Worm (Caenorhabditis elegans): ENCODE results near the gene paic-1.

DNA sequence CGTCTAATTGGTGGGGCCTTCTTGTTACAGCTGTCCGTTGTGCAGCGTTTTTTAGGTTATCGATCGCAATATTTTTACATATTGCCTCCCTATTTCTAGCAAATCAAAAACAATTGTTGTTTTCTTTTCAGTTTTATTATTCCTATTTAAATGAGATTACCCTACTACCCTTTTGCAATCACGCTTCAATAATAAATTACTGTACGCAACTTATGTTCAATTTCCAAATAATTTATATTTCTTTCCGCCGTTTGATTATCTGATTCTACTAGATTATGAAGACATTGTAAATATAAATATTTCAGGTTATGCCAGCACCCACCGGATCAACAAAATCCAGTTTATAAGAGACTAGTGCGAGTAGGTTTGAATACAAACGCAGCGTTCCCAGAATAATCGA lies 33.0 kb upstream of the paic-1 start, which contains the start of gene ZK430.5:
- TF ChIP-seq him-1 (tag; optimal IDR thresholded peaks at IDR 0.05), result no peak
- TF ChIP-seq W03F9.2 (tag; optimal IDR thresholded peaks at IDR 0.05), result no peak
- no peak for TF ChIP-seq dao-5 (tag; optimal IDR thresholded peaks at IDR 0.05)
